Fruit fly (Drosophila melanogaster) whole organism, prepupa: ENCODE measurements around the gene CG4000.

ENCODE experiments used
- Blimp-1 ChIP-seq: fragments of 200-800 bp; sonication (Bioruptor generic); optimal IDR thresholded peaks from 3 replicates; lab custom pipeline; 2017; ENCODE audit warnings: missing biosample characterization, missing genetic modification characterization, mild to moderate bottlenecking, moderate library complexity, missing genetic modification reagents
- CG10669 ChIP-seq: fragments of 200-800 bp; sonication (Bioruptor generic); optimal IDR thresholded peaks from 3 replicates; lab custom pipeline; 2018; ENCODE audit warnings: missing biosample characterization, mild to moderate bottlenecking, missing genetic modification characterization, moderate library complexity
- CG11294 ChIP-seq: fragments of 200-800 bp; sonication (Bioruptor generic); IDR thresholded peaks from 2 replicates; pipeline ENCODE4 v1.3.6; 2022; ENCODE audit warnings: missing biosample characterization, missing genetic modification characterization
- CG11762 ChIP-seq: fragments of 200-800 bp; sonication (Bioruptor generic); optimal IDR thresholded peaks from 3 replicates; lab custom pipeline; 2016; ENCODE audit warnings: missing biosample characterization, missing genetic modification characterization; ENCODE audit not compliant: insufficient read depth
- CG11902 ChIP-seq: fragments of 200-800 bp; sonication (Bioruptor generic); optimal IDR thresholded peaks from 3 replicates; lab custom pipeline; 2016; ENCODE audit warnings: missing biosample characterization, missing genetic modification characterization
- CG16779 ChIP-seq: fragments of 200-800 bp; sonication (Bioruptor generic); optimal IDR thresholded peaks from 3 replicates; lab custom pipeline; 2017; ENCODE audit warnings: missing biosample characterization, mild to moderate bottlenecking, missing genetic modification characterization
- CG3032 ChIP-seq: fragments of 200-800 bp; optimal IDR thresholded peaks from 2 replicates; lab custom pipeline; 2019; ENCODE audit warnings: missing biosample characterization, mild to moderate bottlenecking, missing genetic modification characterization, moderate library complexity
- CG31627 ChIP-seq: fragments of 200-800 bp; sonication (Bioruptor generic); optimal IDR thresholded peaks from 3 replicates; lab custom pipeline; 2016; ENCODE audit warnings: missing biosample characterization, missing genetic modification characterization
- CG32006 ChIP-seq: fragments of 200-800 bp; sonication (Bioruptor generic); optimal IDR thresholded peaks from 3 replicates; lab custom pipeline; 2017; ENCODE audit warnings: missing biosample characterization, mild to moderate bottlenecking, missing genetic modification characterization
- CG6163 ChIP-seq: fragments of 200-800 bp; sonication (Bioruptor generic); IDR thresholded peaks from 3 replicates; pipeline ENCODE4 v1.3.6; 2022; ENCODE audit warnings: missing biosample characterization, missing genetic modification characterization
- CG6792 ChIP-seq: fragments of 200-800 bp; sonication (Bioruptor generic); optimal IDR thresholded peaks from 3 replicates; lab custom pipeline; 2016; ENCODE audit warnings: missing biosample characterization, missing genetic modification characterization
- CG6854 ChIP-seq: fragments of 200-800 bp; sonication (Bioruptor generic); optimal IDR thresholded peaks from 2 replicates; lab custom pipeline; 2017; ENCODE audit warnings: missing biosample characterization, mild to moderate bottlenecking, missing genetic modification characterization
- CG7368 ChIP-seq: fragments of 200-800 bp; sonication (Bioruptor generic); optimal IDR thresholded peaks from 3 replicates; lab custom pipeline; 2016; ENCODE audit warnings: missing biosample characterization, missing genetic modification characterization
- CG8119 ChIP-seq: fragments of 200-800 bp; sonication (Bioruptor generic); IDR thresholded peaks from 3 replicates; pipeline ENCODE4 v1.3.6; 2022; ENCODE audit warnings: missing biosample characterization, missing genetic modification characterization
- Eip75B ChIP-seq: fragments of 200-800 bp; sonication (Bioruptor generic); optimal IDR thresholded peaks from 3 replicates; lab custom pipeline; 2016; ENCODE audit warnings: missing biosample characterization, missing genetic modification characterization
- Eip78C ChIP-seq: fragments of 200-800 bp; sonication (Bioruptor generic); peaks from one replicate; lab custom pipeline; 2016; ENCODE audit warnings: missing biosample characterization, missing genetic modification characterization
- Ets96B ChIP-seq: fragments of 200-800 bp; optimal IDR thresholded peaks from 2 replicates; lab custom pipeline; 2019; ENCODE audit warnings: missing biosample characterization, mild to moderate bottlenecking, missing genetic modification characterization, moderate library complexity
- Lpt ChIP-seq: fragments of 200-800 bp; sonication (Bioruptor generic); optimal IDR thresholded peaks from 3 replicates; lab custom pipeline; 2016; ENCODE audit warnings: missing biosample characterization, missing genetic modification characterization
- Met ChIP-seq: fragments of 200-800 bp; sonication (Bioruptor generic); optimal IDR thresholded peaks from 3 replicates; lab custom pipeline; 2016; ENCODE audit warnings: missing biosample characterization, missing genetic modification characterization
- OdsH ChIP-seq: fragments of 200-800 bp; sonication (Bioruptor generic); optimal IDR thresholded peaks from 3 replicates; lab custom pipeline; 2016; ENCODE audit warnings: missing biosample characterization, missing genetic modification characterization
- Sox102F ChIP-seq: fragments of 200-800 bp; sonication (Bioruptor generic); optimal IDR thresholded peaks from 2 replicates; lab custom pipeline; 2016; ENCODE audit warnings: missing biosample characterization, mild to moderate bottlenecking, missing genetic modification characterization
- Sox14 ChIP-seq: fragments of 200-800 bp; sonication (Bioruptor generic); optimal IDR thresholded peaks from 3 replicates; lab custom pipeline; 2016; ENCODE audit warnings: missing biosample characterization, missing genetic modification characterization
- Sox15 ChIP-seq: fragments of 200-800 bp; sonication (Bioruptor generic); optimal IDR thresholded peaks from 3 replicates; lab custom pipeline; 2016; ENCODE audit warnings: missing biosample characterization, missing genetic modification characterization
- acj6 ChIP-seq: fragments of 200-800 bp; sonication (Bioruptor generic); optimal IDR thresholded peaks from 3 replicates; lab custom pipeline; 2016; ENCODE audit warnings: missing biosample characterization, missing genetic modification characterization
- cyc ChIP-seq: fragments of 200-800 bp; sonication (Bioruptor generic); optimal IDR thresholded peaks from 3 replicates; lab custom pipeline; 2016; ENCODE audit warnings: missing biosample characterization, missing genetic modification characterization
- dsx ChIP-seq: fragments of 200-800 bp; optimal IDR thresholded peaks from 3 replicates; lab custom pipeline; 2019; ENCODE audit warnings: missing biosample characterization, mild to moderate bottlenecking, missing genetic modification characterization, moderate library complexity; ENCODE audit not compliant: poor library complexity, severe bottlenecking
- fd59A ChIP-seq: fragments of 200-800 bp; sonication (Bioruptor generic); optimal IDR thresholded peaks from 2 replicates; lab custom pipeline; 2017; ENCODE audit warnings: missing biosample characterization, mild to moderate bottlenecking, missing genetic modification characterization, missing genetic modification reagents
- fd85E ChIP-seq: fragments of 200-800 bp; sonication (Bioruptor generic); optimal IDR thresholded peaks from 3 replicates; lab custom pipeline; 2016; ENCODE audit warnings: missing biosample characterization, missing genetic modification characterization
- fkh ChIP-seq: fragments of 200-800 bp; sonication (Bioruptor generic); optimal IDR thresholded peaks from 3 replicates; lab custom pipeline; 2017; ENCODE audit warnings: missing biosample characterization, mild to moderate bottlenecking, missing genetic modification characterization, moderate library complexity
- lz ChIP-seq: fragments of 200-800 bp; sonication (Bioruptor generic); optimal IDR thresholded peaks from 3 replicates; lab custom pipeline; 2016; ENCODE audit warnings: missing biosample characterization, missing genetic modification characterization
- net ChIP-seq: fragments of 200-800 bp; sonication (Bioruptor generic); optimal IDR thresholded peaks from 3 replicates; lab custom pipeline; 2016; ENCODE audit warnings: missing biosample characterization, missing genetic modification characterization
- pdm3 ChIP-seq: fragments of 200-800 bp; sonication (Bioruptor generic); optimal IDR thresholded peaks from 3 replicates; lab custom pipeline; 2016; ENCODE audit warnings: missing biosample characterization, missing genetic modification characterization
- svp ChIP-seq: fragments of 200-800 bp; sonication (Bioruptor generic); peaks from one replicate; lab custom pipeline; 2016; ENCODE audit warnings: missing biosample characterization, missing genetic modification characterization
- topi ChIP-seq: fragments of 200-800 bp; sonication (Bioruptor generic); optimal IDR thresholded peaks from 3 replicates; lab custom pipeline; 2016; ENCODE audit warnings: missing biosample characterization, missing genetic modification characterization

CG4000 gene

dm6 chr3R:20719286-20719685 is 42.1 kb upstream of the CG4000 start (continued):
- no peak for TF ChIP-seq CG6792 (GFP tag; lab: Kevin White, UChicago)
- TF ChIP-seq CG10669 = no peak
- no peak for TF ChIP-seq CG6163 (GFP tag; lab: Robert Waterston, UW)
- TF ChIP-seq topi (GFP tag; lab: Kevin White, UChicago) = no peak
- TF ChIP-seq CG16779 (tag; lab: Kevin White, UChicago) = no peak
- no peak for TF ChIP-seq fd59A (GFP tag; lab: Kevin White, UChicago)
- TF ChIP-seq pdm3 (GFP tag; lab: Kevin White, UChicago) = no peak
- no peak for TF ChIP-seq CG31627 (GFP tag; lab: Kevin White, UChicago)
- no peak for TF ChIP-seq CG11294
- TF ChIP-seq CG11902 (GFP tag; lab: Kevin White, UChicago) = no peak
- no peak for TF ChIP-seq Lpt (GFP tag; lab: Kevin White, UChicago)
- no peak for TF ChIP-seq CG7368 (GFP tag; lab: Kevin White, UChicago)
- TF ChIP-seq Sox102F (GFP tag; lab: Kevin White, UChicago) = no peak
- no peak for TF ChIP-seq acj6 (GFP tag; lab: Kevin White, UChicago)
- no peak for TF ChIP-seq lz (GFP tag; lab: Kevin White, UChicago)
- no peak for TF ChIP-seq Eip75B (GFP tag; lab: Kevin White, UChicago)

- TF ChIP-seq Sox15 (GFP tag; lab: Kevin White, UChicago) (no peak), Blimp-1 (GFP tag; lab: Kevin White, UChicago) (no peak), svp (GFP tag; lab: Kevin White, UChicago) (no peak), acj6 (GFP tag; lab: Kevin White, UChicago) (no peak), fkh (GFP tag; lab: Kevin White, UChicago) (no peak), net (GFP tag; lab: Kevin White, UChicago) (no peak), CG11762 (GFP tag; lab: Kevin White, UChicago) (no peak), fd85E (GFP tag; lab: Kevin White, UChicago) (no peak), pdm3 (GFP tag; lab: Kevin White, UChicago) (no peak), CG31627 (GFP tag; lab: Kevin White, UChicago) (no peak), Sox14 (no peak), CG6854 (GFP tag; lab: Kevin White, UChicago) (no peak), CG8119 (no peak)
Observed at dm6 chr3R:20714360-20714759, 37.2 kb upstream of the CG4000 start, which contains the start of gene Oamb. Gene Oamb (minus strand): TSS chr3R:20714577.

- TF ChIP-seq Ets96B (tag; lab: Kevin White, UChicago) (no peak), CG32006 (GFP tag; lab: Kevin White, UChicago) (no peak), Sox15 (GFP tag; lab: Kevin White, UChicago) (no peak), CG3032 (tag; lab: Kevin White, UChicago) (no peak)
Observed at dm6 chr3R:20675772-20676171, 1.4 kb downstream of the CG4000 start.

- TF ChIP-seq Sox14 = no peak
- TF ChIP-seq Eip78C (GFP tag; lab: Kevin White, UChicago) = peak; percentile 53
- no peak for TF ChIP-seq cyc (GFP tag; lab: Kevin White, UChicago)
- peak; percentile 13 for TF ChIP-seq dsx (GFP tag; lab: Kevin White, UChicago)
- TF ChIP-seq Met (GFP tag; lab: Kevin White, UChicago) = no peak
- no peak for TF ChIP-seq OdsH
Observed at dm6 chr3R:20669040-20669621, 8.0 kb downstream of the CG4000 start, which contains the start of gene Cpr92F. Gene Cpr92F (plus strand): TSS chr3R:20669571.
